Fruit fly (Drosophila melanogaster) Kc167 (cell line): ENCODE data around the gene dock.

Source experiments
- Sin3A ChIP-seq: fragments of >200 bp; optimal IDR thresholded peaks from 2 replicates; lab custom pipeline; 2018; ENCODE audit warnings: missing external identifiers
- h ChIP-seq: fragments of >200 bp; optimal IDR thresholded peaks from 3 replicates; lab custom pipeline; 2018; ENCODE audit warnings: missing external identifiers
- psq ChIP-seq: fragments of >200 bp; optimal IDR thresholded peaks from 2 replicates; lab custom pipeline; 2017; ENCODE audit warnings: missing external identifiers
- ttk ChIP-seq: sonication (Bioruptor generic); optimal IDR thresholded peaks from 2 replicates; lab custom pipeline; 2017; ENCODE audit warnings: missing external identifiers

dm6 chr2L:870749-871418 lies 45.1 kb downstream of the dock start:
- TF ChIP-seq psq (lab: Kevin White, UChicago) (no peak), ttk (lab: Kevin White, UChicago) (no peak), h (no peak), Sin3A (lab: Kevin White, UChicago) (no peak)
